Fruit fly (Drosophila melanogaster) whole organism, wandering third instar larva: Measurements from ENCODE around the gene h-cup.

Experiments used
- Dfd ChIP-seq: fragments of >200 bp; optimal IDR thresholded peaks from 2 replicates; lab custom pipeline; 2017; ENCODE audit warnings: missing biosample characterization, missing genetic modification characterization
- HLH106 ChIP-seq: fragments of 200-800 bp; optimal IDR thresholded peaks from 3 replicates; lab custom pipeline; 2019; ENCODE audit warnings: missing biosample characterization, mild to moderate bottlenecking, missing genetic modification characterization, moderate library complexity
- Hr78 ChIP-seq: fragments of >200 bp; optimal IDR thresholded peaks from 2 replicates; lab custom pipeline; 2017; ENCODE audit warnings: missing biosample characterization, missing genetic modification characterization
- N ChIP-seq: fragments of >200 bp; optimal IDR thresholded peaks from 2 replicates; lab custom pipeline; 2018; ENCODE audit warnings: missing biosample characterization, missing external identifiers, missing genetic modification characterization
- OdsH ChIP-seq: fragments of 200-800 bp; sonication (Bioruptor generic); optimal IDR thresholded peaks from 2 replicates; lab custom pipeline; 2016; ENCODE audit warnings: missing biosample characterization, mild to moderate bottlenecking, missing genetic modification characterization
- dl ChIP-seq, 2 experiments: fragments of 175-275, 200-275 bp in 1 of 2; fragments of 200-275 bp in 1 of 2; sonication (Bioruptor generic); optimal IDR thresholded peaks; lab custom pipeline; 2018; ENCODE audit warnings: mild to moderate bottlenecking in 2 of 2, missing biosample characterization in 2 of 2, missing genetic modification characterization in 2 of 2, moderate library complexity in 2 of 2; ENCODE audit not compliant: partially characterized antibody in 2 of 2, insufficient read depth in 1 of 2
- fru ChIP-seq: fragments of 200-800 bp; sonication (Bioruptor generic); optimal IDR thresholded peaks from 3 replicates; lab custom pipeline; 2016; ENCODE audit warnings: missing biosample characterization, mild to moderate bottlenecking, missing genetic modification characterization
- h ChIP-seq: fragments of 200-800 bp; sonication (Bioruptor generic); optimal IDR thresholded peaks from 3 replicates; lab custom pipeline; 2016; ENCODE audit warnings: missing biosample characterization, mild to moderate bottlenecking, missing genetic modification characterization
- lola ChIP-seq: fragments of >200 bp; optimal IDR thresholded peaks from 2 replicates; lab custom pipeline; 2017; ENCODE audit warnings: missing biosample characterization, missing genetic modification characterization
- psq ChIP-seq: fragments of 200-800 bp; sonication (Bioruptor generic); optimal IDR thresholded peaks from 3 replicates; lab custom pipeline; 2017; ENCODE audit warnings: missing biosample characterization, mild to moderate bottlenecking, missing genetic modification characterization, moderate library complexity
- sage ChIP-seq: fragments of 200-800 bp; sonication (Bioruptor generic); optimal IDR thresholded peaks from 2 replicates; lab custom pipeline; 2016; ENCODE audit warnings: missing biosample characterization, mild to moderate bottlenecking, missing genetic modification characterization
- usp ChIP-seq: fragments of >200 bp; optimal IDR thresholded peaks from 2 replicates; lab custom pipeline; 2017; ENCODE audit warnings: missing biosample characterization, missing genetic modification characterization

DNA sequence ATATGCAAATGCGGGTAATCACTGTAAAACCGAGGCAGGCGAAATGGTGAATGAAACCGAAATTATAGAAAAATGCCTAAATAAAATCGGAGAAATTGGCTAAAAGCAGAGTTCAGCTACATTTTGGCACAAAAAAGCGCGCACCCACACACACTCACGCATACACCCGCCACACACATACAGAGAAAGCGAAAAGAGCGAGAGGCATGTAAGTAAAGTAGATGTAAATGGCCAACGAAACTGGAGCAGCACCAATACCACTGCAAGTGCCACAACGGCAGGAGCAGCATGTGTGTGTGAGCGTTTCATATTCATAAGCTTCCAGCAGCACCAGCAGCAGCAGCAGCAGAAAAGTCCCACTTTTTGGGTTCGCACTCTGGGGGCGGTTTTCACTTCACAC, 7.3 kb downstream of the h-cup start:
- TF ChIP-seq HLH106, result no peak
- no peak for TF ChIP-seq h (GFP tag; lab: Kevin White, UChicago)
- TF ChIP-seq dl (GFP tag; optimal IDR thresholded peaks at IDR 0.05; lab: Kevin White, UChicago; ENCODE audit: insufficient read depth in 1 of 2, partially characterized antibody in 2 of 2), result no peak
- TF ChIP-seq sage (GFP tag; lab: Kevin White, UChicago), result no peak
- TF ChIP-seq lola, result no peak
- no peak for TF ChIP-seq psq (GFP tag; lab: Kevin White, UChicago)
- TF ChIP-seq fru (GFP tag; lab: Kevin White, UChicago), result no peak
- no peak for TF ChIP-seq OdsH
- TF ChIP-seq Hr78 (GFP tag; lab: Kevin White, UChicago), result no peak
- TF ChIP-seq N (GFP tag; lab: Kevin White, UChicago), result no peak
- no peak for TF ChIP-seq Dfd (GFP tag; lab: Kevin White, UChicago)
- no peak for TF ChIP-seq usp (GFP tag; lab: Kevin White, UChicago)
